Fruit fly (Drosophila melanogaster): ENCODE data around the gene CG17404.

DNA sequence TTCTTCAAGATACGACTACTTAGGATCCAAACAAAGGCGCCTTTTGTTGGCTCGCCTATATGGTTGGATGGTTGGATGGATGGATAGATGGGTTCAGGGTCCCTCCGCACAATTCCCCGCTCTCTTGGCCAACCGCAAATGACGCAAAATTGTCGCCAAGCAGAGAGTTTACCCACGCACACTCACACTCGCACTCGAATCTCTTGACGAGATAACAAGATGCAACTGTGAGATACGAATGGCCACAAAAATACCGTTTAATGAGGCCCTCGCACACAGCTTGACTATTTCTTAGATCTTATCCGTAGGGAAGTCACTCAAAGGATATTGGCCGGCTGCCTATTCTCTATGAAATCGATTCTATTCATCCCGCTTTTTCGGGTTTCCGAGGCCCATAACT lies 35.0 kb upstream of the CG17404 start:
- TF ChIP-seq Myc (optimal IDR thresholded peaks at IDR 0.05) = no peak
- TF ChIP-seq insv (optimal IDR thresholded peaks at IDR 0.05) = no peak
- no peak for TF ChIP-seq psq (optimal IDR thresholded peaks at IDR 0.05)
